Fruit fly (Drosophila melanogaster): Measurements from ENCODE around the gene Bka.
A peak's percentile ranks its signal among the peaks of the same experiment; 100 is the strongest.

Bka gene

DNA sequence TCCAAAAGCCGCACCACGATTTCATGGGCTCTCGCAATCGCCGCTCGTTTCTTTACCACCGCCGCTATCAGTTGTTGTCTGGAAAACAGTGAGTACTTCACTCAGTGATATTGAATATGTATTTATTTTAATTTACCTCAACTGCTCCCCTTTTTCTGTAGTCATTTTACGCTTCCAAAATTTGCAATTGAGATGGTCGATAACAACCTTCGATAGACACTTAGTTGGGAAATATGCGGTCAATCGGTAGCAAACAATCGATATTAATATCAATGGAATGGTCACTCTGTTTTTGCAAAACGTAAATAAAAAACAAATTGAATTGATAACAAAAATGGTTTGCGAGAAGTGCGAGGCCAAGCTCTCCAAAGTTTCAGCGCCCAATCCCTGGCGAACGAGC lies 4.5 kb upstream of the Bka start, which contains the start of the genes CG34183 and CG4537 (continued):
- TF ChIP-seq Dbx (GFP tag; IDR thresholded peaks at IDR 0.05) (no peak), Gsc (GFP tag; IDR thresholded peaks at IDR 0.05) (no peak), CG11695 (GFP tag; IDR thresholded peaks at IDR 0.05) (no peak), BEAF-32 (GFP tag; optimal IDR thresholded peaks at IDR 0.05) (peak; percentile 89), CG1603 (tag; optimal IDR thresholded peaks at IDR 0.05) (peak; percentile 44), gsb (GFP tag; IDR thresholded peaks at IDR 0.05) (no peak), CG9932 (GFP tag; IDR thresholded peaks at IDR 0.05) (peak; percentile 33; the same call in 1 of the 2 replicates), stc (GFP tag; IDR thresholded peaks at IDR 0.05) (no peak), Side (GFP tag; optimal IDR thresholded peaks at IDR 0.05) (no peak), hbn (GFP tag; IDR thresholded peaks at IDR 0.05; ENCODE audit: partially characterized antibody) (peak; percentile 91), CG13624 (GFP tag; optimal IDR thresholded peaks at IDR 0.05) (peak; percentile 40), CG14441 (GFP tag; IDR thresholded peaks at IDR 0.05) (no peak), Ptx1 (GFP tag; IDR thresholded peaks at IDR 0.05) (no peak), unc-4 (GFP tag; IDR thresholded peaks at IDR 0.05; ENCODE audit: partially characterized antibody) (peak; percentile 92), mirr (GFP tag; optimal IDR thresholded peaks at IDR 0.05) (no peak), CG2875 (GFP tag; optimal IDR thresholded peaks at IDR 0.05) (no peak), tna (GFP tag; IDR thresholded peaks at IDR 0.05; ENCODE audit: partially characterized antibody) (peak; percentile 81), CG6175 (GFP tag; IDR thresholded peaks at IDR 0.05) (no peak), kay (GFP tag; optimal IDR thresholded peaks at IDR 0.05) (no peak), Mrtf (GFP tag; IDR thresholded peaks at IDR 0.05) (no peak), zen2 (GFP tag; IDR thresholded peaks at IDR 0.05; ENCODE audit: partially characterized antibody) (peak; percentile 93), CG16815 (GFP tag; optimal IDR thresholded peaks at IDR 0.05) (no peak), Dll (GFP tag; IDR thresholded peaks at IDR 0.05; ENCODE audit: partially characterized antibody) (peak; percentile 90), row (GFP tag; IDR thresholded peaks at IDR 0.05) (no peak), Hmx (GFP tag; optimal IDR thresholded peaks at IDR 0.05) (no peak), slbo (GFP tag; IDR thresholded peaks at IDR 0.05) (peak; percentile 21; the same call in 1 of the 2 replicates), HLH54F (GFP tag; optimal IDR thresholded peaks at IDR 0.05) (no peak), pum (GFP tag; optimal IDR thresholded peaks at IDR 0.05) (no peak), CG5245 (GFP tag; optimal IDR thresholded peaks at IDR 0.05) (no peak), dati (GFP tag; IDR thresholded peaks at IDR 0.05) (no peak), CG5953 (GFP tag; IDR thresholded peaks at IDR 0.05) (no peak), cwo (GFP tag; optimal IDR thresholded peaks at IDR 0.05) (no peak), org-1 (GFP tag; optimal IDR thresholded peaks at IDR 0.05) (no peak), CG8089 (GFP tag; optimal IDR thresholded peaks at IDR 0.05) (no peak), NC2β (GFP tag; optimal IDR thresholded peaks at IDR 0.05) (peak; percentile 2), zfh1 (GFP tag; IDR thresholded peaks at IDR 0.05) (no peak), dmrt11E (tag; optimal IDR thresholded peaks at IDR 0.05) (no peak), Ravus (GFP tag; IDR thresholded peaks at IDR 0.05) (no peak), gcm (GFP tag; optimal IDR thresholded peaks at IDR 0.05) (no peak), bigmax (GFP tag; optimal IDR thresholded peaks at IDR 0.05) (no peak), Nf-YC (tag; optimal IDR thresholded peaks at IDR 0.05) (no peak), eyg (GFP tag; optimal IDR thresholded peaks at IDR 0.05) (no peak), CG6791 (GFP tag; IDR thresholded peaks at IDR 0.05; ENCODE audit: partially characterized antibody) (peak; percentile 93), CG13296 (GFP tag; optimal IDR thresholded peaks at IDR 0.05) (no peak), Dek (tag; optimal IDR thresholded peaks at IDR 0.05) (no peak), CG14860 (GFP tag; IDR thresholded peaks at IDR 0.05; ENCODE audit: partially characterized antibody) (peak; percentile 86), crc (GFP tag; optimal IDR thresholded peaks at IDR 0.05) (no peak), CG10274 (GFP tag; optimal IDR thresholded peaks at IDR 0.05) (no peak), ci (GFP tag; IDR thresholded peaks at IDR 0.05) (peak; percentile 13; the same call in 1 of the 3 replicates), sens (GFP tag) (peak; percentile 58), tio (GFP tag; optimal IDR thresholded peaks at IDR 0.05) (no peak), B-H2 (GFP tag; optimal IDR thresholded peaks at IDR 0.05) (no peak)
